Worm (Caenorhabditis elegans): Measurements from ENCODE around the gene Y75B8A.37.

Gene Y75B8A.37

ce11 chrIII:12335400-12335994, 20.2 kb downstream of the Y75B8A.37 start (continued):
- no peak for TF ChIP-seq sox-4 (tag; optimal IDR thresholded peaks at IDR 0.05)
- TF ChIP-seq unc-130 (tag; optimal IDR thresholded peaks at IDR 0.05), result peak; percentile 73
- peak; percentile 46 for TF ChIP-seq pag-3 (tag; optimal IDR thresholded peaks at IDR 0.05; ENCODE audit: borderline replicate concordance, insufficient read depth)
- peak; percentile 25 for TF ChIP-seq nhr-237 (tag; optimal IDR thresholded peaks at IDR 0.05)
- peak; percentile 41 for TF ChIP-seq fkh-8 (tag; optimal IDR thresholded peaks at IDR 0.05)
- peak; percentile 51 for TF ChIP-seq fos-1 (tag; optimal IDR thresholded peaks at IDR 0.05)
- peak; percentile 19; the same call in 1 of the 2 replicates for TF ChIP-seq isw-1 (GFP tag; IDR thresholded peaks at IDR 0.05)
- TF ChIP-seq fkh-10 (GFP tag; optimal IDR thresholded peaks at IDR 0.05), result peak; percentile 21
- TF ChIP-seq aly-2 (tag; optimal IDR thresholded peaks at IDR 0.05), result peak; percentile 4
- TF ChIP-seq nhr-19 (GFP tag; conservative IDR thresholded peaks at IDR 0.05), result peak; percentile 59
- TF ChIP-seq lin-13 (GFP tag; optimal IDR thresholded peaks at IDR 0.05), result peak; percentile 41
- peak; percentile 48 for TF ChIP-seq snpc-4 (tag; optimal IDR thresholded peaks at IDR 0.05)
- TF ChIP-seq lsy-2 (tag; optimal IDR thresholded peaks at IDR 0.05), result peak; percentile 75 to 82
- no peak for TF ChIP-seq unc-30 (tag; optimal IDR thresholded peaks at IDR 0.05)
- TF ChIP-seq lin-35 (GFP tag; optimal IDR thresholded peaks at IDR 0.05), result peak; percentile 73 to 80
- TF ChIP-seq nhr-84 (tag; optimal IDR thresholded peaks at IDR 0.05), result no peak
- TF ChIP-seq irx-1 (tag; optimal IDR thresholded peaks at IDR 0.05), result peak; percentile 76
- TF ChIP-seq nhr-85 (tag), result peak; percentile 93

- no peak for TF ChIP-seq nhr-85 (tag)
- TF ChIP-seq fkh-4 (tag; optimal IDR thresholded peaks at IDR 0.05; ENCODE audit: borderline replicate concordance), result no peak
- no peak for TF ChIP-seq egl-27 (tag; optimal IDR thresholded peaks at IDR 0.05)
- peak; percentile 39 to 45 for TF ChIP-seq lsy-2 (tag; optimal IDR thresholded peaks at IDR 0.05)
- TF ChIP-seq nhr-84 (tag; optimal IDR thresholded peaks at IDR 0.05), result no peak
- peak; percentile 46 for TF ChIP-seq xbp-1 (tag; optimal IDR thresholded peaks at IDR 0.05)
- no peak for TF ChIP-seq unc-62 (GFP tag; optimal IDR thresholded peaks at IDR 0.05)
- no peak for TF ChIP-seq efl-1 (optimal IDR thresholded peaks at IDR 0.05)
- TF ChIP-seq efl-1 (GFP tag; optimal IDR thresholded peaks at IDR 0.05 in 1 of 2), result peak in 1 of 2 experiments; percentile 18
- TF ChIP-seq hlh-4 (tag; optimal IDR thresholded peaks at IDR 0.05), result no peak
- no peak for TF ChIP-seq ceh-82 (tag; optimal IDR thresholded peaks at IDR 0.05)
- no peak for TF ChIP-seq ztf-4 (tag; optimal IDR thresholded peaks at IDR 0.05)
- no peak for TF ChIP-seq dsc-1 (tag; optimal IDR thresholded peaks at IDR 0.05)
- TF ChIP-seq tbx-2 (tag; optimal IDR thresholded peaks at IDR 0.05), result no peak
Observed at ce11 chrIII:12344940-12345339, 29.7 kb downstream of the Y75B8A.37 start.

- no peak for TF ChIP-seq efl-1 (optimal IDR thresholded peaks at IDR 0.05)
- TF ChIP-seq efl-1 (GFP tag; optimal IDR thresholded peaks at IDR 0.05 in 1 of 2), result peak in 1 of 2 experiments; percentile 34
- no peak for TF ChIP-seq zip-4 (GFP tag; optimal IDR thresholded peaks at IDR 0.05)
Observed at ce11 chrIII:12349027-12349426, 33.7 kb downstream of the Y75B8A.37 start.

- TF ChIP-seq nhr-77 (tag; optimal IDR thresholded peaks at IDR 0.05) (peak; percentile 19), lin-35 (GFP tag; optimal IDR thresholded peaks at IDR 0.05) (peak; percentile 78 to 80), ztf-11 (tag; optimal IDR thresholded peaks at IDR 0.05) (peak in 1 of 2 experiments; percentile 87), vab-15 (tag; optimal IDR thresholded peaks at IDR 0.05) (peak; percentile 44), ceh-88 (GFP tag; IDR thresholded peaks at IDR 0.05) (0 out of 2 replicates have a peak, but pooled peaks have one; percentile 14), ceh-63 (GFP tag; optimal IDR thresholded peaks at IDR 0.05) (no peak), ets-5 (GFP tag; IDR thresholded peaks at IDR 0.05) (no peak), tbx-2 (tag; optimal IDR thresholded peaks at IDR 0.05) (peak; percentile 92), lir-3 (tag; optimal IDR thresholded peaks at IDR 0.05; ENCODE audit: poor library complexity) (no peak), lin-15B (tag; optimal IDR thresholded peaks at IDR 0.05) (peak; percentile 96), pqm-1 (tag; optimal IDR thresholded peaks at IDR 0.05) (no peak), egl-27 (tag; optimal IDR thresholded peaks at IDR 0.05) (no peak), pax-3 (tag; optimal IDR thresholded peaks at IDR 0.05) (peak; percentile 87), rnt-1 (tag; optimal IDR thresholded peaks at IDR 0.05) (peak; percentile 98), nhr-28 (tag; optimal IDR thresholded peaks at IDR 0.05) (no peak), nhr-90 (tag; optimal IDR thresholded peaks at IDR 0.05; ENCODE audit: poor library complexity) (peak; percentile 93), grh-1 (GFP tag; IDR thresholded peaks at IDR 0.05) (peak; percentile 46; the same call in 1 of the 2 replicates), nhr-12 (tag; optimal IDR thresholded peaks at IDR 0.05) (no peak), mdl-1 (tag; optimal IDR thresholded peaks at IDR 0.05) (peak in 1 of 2 experiments; percentile 64), nhr-19 (GFP tag; conservative IDR thresholded peaks at IDR 0.05) (peak; percentile 85), snpc-4 (tag; optimal IDR thresholded peaks at IDR 0.05) (peak; percentile 59), isw-1 (GFP tag; IDR thresholded peaks at IDR 0.05) (peak; percentile 78), efl-1 (optimal IDR thresholded peaks at IDR 0.05) (peak; percentile 80 to 83), efl-1 (GFP tag; optimal IDR thresholded peaks at IDR 0.05 in 1 of 2) (peak; percentile 79 to 97)
Observed at ce11 chrIII:12351301-12351700, 36.0 kb downstream of the Y75B8A.37 start, which contains the start of the genes pph-4.1 and Y75B8A.31. pph-4.1 (minus strand) TSS chrIII:12351336. Y75B8A.31 (plus strand) TSS chrIII:12351642.

Data from whole organism, L1 larva.